Worm (Caenorhabditis elegans) whole organism, midembryonic: ENCODE data around the gene spp-19.

Experiments used
- T22C8.4 ChIP-seq: fragments of 200-800 bp; sonication (Bioruptor generic); IDR thresholded peaks from 2 replicates; pipeline ENCODE4 v1.3.6; 2022; ENCODE audit warnings: missing genetic modification characterization, missing compliant biosample characterization
- cog-1 ChIP-seq: sonication (generic microtip); optimal IDR thresholded peaks from 2 replicates; lab custom pipeline; 2016; ENCODE audit warnings: missing genetic modification characterization, missing compliant biosample characterization
- flt-1 ChIP-seq: fragments of 200-800 bp; sonication (Bioruptor generic); IDR thresholded peaks from 2 replicates; pipeline ENCODE4 v1.3.6; 2022; ENCODE audit warnings: missing genetic modification characterization, missing compliant biosample characterization
- klf-2 ChIP-seq: fragments of 200-800 bp; sonication (Bioruptor generic); conservative IDR thresholded peaks from 2 replicates; pipeline ENCODE4 v1.3.6; 2022; ENCODE audit warnings: missing genetic modification reagents, missing genetic modification characterization, missing compliant biosample characterization
- med-1 ChIP-seq: sonication (generic microtip); optimal IDR thresholded peaks from 2 replicates; lab custom pipeline; 2017; ENCODE audit warnings: missing genetic modification characterization, mild to moderate bottlenecking, missing compliant biosample characterization, antibody characterized with exemption, missing genetic modification reagents; ENCODE audit not compliant: insufficient read depth
- ref-1 ChIP-seq: fragments of 200-800 bp; sonication (Bioruptor generic); conservative IDR thresholded peaks from 2 replicates; pipeline ENCODE4 v1.3.6; 2022; ENCODE audit warnings: missing genetic modification reagents, missing genetic modification characterization, missing compliant biosample characterization
- tab-1 ChIP-seq: fragments of 200-800 bp; sonication (Bioruptor generic); IDR thresholded peaks from 2 replicates; pipeline ENCODE4 v1.3.6; 2022; ENCODE audit warnings: missing genetic modification characterization, missing compliant biosample characterization
- ztf-23 ChIP-seq: fragments of 200-800 bp; sonication (Bioruptor generic); IDR thresholded peaks from 2 replicates; pipeline ENCODE4 v1.3.6; 2022; ENCODE audit warnings: missing genetic modification reagents, missing genetic modification characterization, missing compliant biosample characterization
- ztf-29 ChIP-seq: fragments of 200-800 bp; sonication (Bioruptor generic); IDR thresholded peaks from 2 replicates; pipeline ENCODE4 v1.3.6; 2022; ENCODE audit warnings: missing genetic modification reagents, missing genetic modification characterization, missing compliant biosample characterization

spp-19 gene

DNA sequence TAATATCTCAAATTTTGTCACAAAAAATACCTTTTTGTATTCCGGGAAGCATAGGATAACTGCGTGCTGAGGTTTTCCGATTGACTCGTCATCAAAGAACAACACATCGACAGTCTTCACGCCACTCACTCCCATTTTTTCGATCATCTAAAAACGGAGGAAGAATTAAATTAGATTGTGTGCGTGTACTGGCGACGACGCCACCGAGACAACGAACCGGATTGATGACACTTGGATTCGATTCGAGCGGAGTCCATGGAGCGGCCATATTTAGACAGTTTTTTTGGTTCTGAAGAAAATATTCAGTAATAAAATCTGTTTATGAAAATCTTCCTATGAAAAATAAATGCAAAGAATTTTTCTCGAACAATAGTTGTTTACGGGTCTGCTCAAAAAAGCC is 50.4 kb downstream of the spp-19 start, which contains the start of gene ubh-1:
TSS of gene ubh-1 (minus strand) at position 289 of the 400 bp plus-strand sequence.
- no peak for TF ChIP-seq med-1 (GFP tag; lab: Kevin White, UChicago)
- TF ChIP-seq T22C8.4 (GFP tag; lab: Robert Waterston, UW): no peak
- TF ChIP-seq ref-1 (GFP tag; lab: Robert Waterston, UW): no peak
- TF ChIP-seq ztf-23 (GFP tag; lab: Robert Waterston, UW): no peak
- TF ChIP-seq tab-1: no peak
- no peak for TF ChIP-seq ztf-29 (GFP tag; lab: Robert Waterston, UW)
- TF ChIP-seq klf-2 (GFP tag; lab: Robert Waterston, UW): no peak
- no peak for TF ChIP-seq cog-1
- TF ChIP-seq flt-1: no peak

ce11 chrV:6510622-6511021 is 50.9 kb downstream of the spp-19 start:
- no peak for TF ChIP-seq tab-1
- TF ChIP-seq ztf-29 (GFP tag; lab: Robert Waterston, UW): no peak
- TF ChIP-seq ztf-23 (GFP tag; lab: Robert Waterston, UW): no peak
- TF ChIP-seq cog-1: no peak
- no peak for TF ChIP-seq med-1 (GFP tag; lab: Kevin White, UChicago)
- no peak for TF ChIP-seq ref-1 (GFP tag; lab: Robert Waterston, UW)
- TF ChIP-seq T22C8.4 (GFP tag; lab: Robert Waterston, UW): no peak
- TF ChIP-seq klf-2 (GFP tag; lab: Robert Waterston, UW): no peak
- no peak for TF ChIP-seq flt-1
